Fruit fly (Drosophila melanogaster): ENCODE measurements around the gene Coq8.

Coq8 gene

dm6 chrX:12917177-12917576, 16.3 kb upstream of the Coq8 start, which contains the start of gene fne:
Gene fne (plus strand): TSS chrX:12917477.
- no peak for TF ChIP-seq pan (optimal IDR thresholded peaks at IDR 0.05)
- TF ChIP-seq EcR (GFP tag; optimal IDR thresholded peaks at IDR 0.05), result no peak
- TF ChIP-seq psq (optimal IDR thresholded peaks at IDR 0.05), result no peak
- TF ChIP-seq Dll (optimal IDR thresholded peaks at IDR 0.05), result no peak
- no peak for TF ChIP-seq usp (GFP tag; optimal IDR thresholded peaks at IDR 0.05)
- TF ChIP-seq CG8478 (optimal IDR thresholded peaks at IDR 0.05), result no peak

dm6 chrX:12913729-12914128, 12.8 kb upstream of the Coq8 start:
- no peak for TF ChIP-seq psq (optimal IDR thresholded peaks at IDR 0.05)
- TF ChIP-seq usp (GFP tag; optimal IDR thresholded peaks at IDR 0.05), result no peak
- no peak for TF ChIP-seq EcR (GFP tag; optimal IDR thresholded peaks at IDR 0.05)
- no peak for TF ChIP-seq Dll (optimal IDR thresholded peaks at IDR 0.05)
- no peak for TF ChIP-seq CG8478 (optimal IDR thresholded peaks at IDR 0.05)
- no peak for TF ChIP-seq pan (optimal IDR thresholded peaks at IDR 0.05)

- TF ChIP-seq psq (optimal IDR thresholded peaks at IDR 0.05) (no peak), EcR (GFP tag; optimal IDR thresholded peaks at IDR 0.05) (no peak), pan (optimal IDR thresholded peaks at IDR 0.05) (no peak)
Measured at dm6 chrX:12909577-12910426, 8.9 kb upstream of the Coq8 start, which contains the start of the genes Brms1 and CG4645. Gene Brms1 (minus strand): TSS chrX:12909622. Gene CG4645 (plus strand): TSS chrX:12909953.

DNA sequence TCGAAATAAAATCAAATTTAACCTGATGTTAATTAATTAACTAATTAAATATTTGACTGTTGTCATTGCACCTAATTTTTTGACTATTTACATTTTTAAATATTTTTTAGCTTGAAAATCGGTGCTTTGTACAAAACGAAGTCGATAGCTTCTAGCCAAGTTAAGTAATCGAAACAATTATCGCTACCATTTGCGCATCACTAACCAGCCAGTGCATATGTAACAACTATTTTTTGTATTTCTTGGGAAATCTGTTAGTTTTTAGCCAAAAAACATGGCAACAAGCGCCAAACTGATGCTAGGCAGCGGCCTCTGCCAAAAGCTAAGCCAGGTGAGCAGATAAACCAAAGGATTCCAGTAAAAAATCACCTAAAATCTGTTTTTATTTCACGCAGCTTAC, 6.0 kb upstream of the Coq8 start, which contains the start of gene mRpL49:
Gene mRpL49, plus strand, starts transcription at position 192 of the 400 bp plus-strand sequence.
- TF ChIP-seq usp (GFP tag; optimal IDR thresholded peaks at IDR 0.05) (no peak), EcR (GFP tag; optimal IDR thresholded peaks at IDR 0.05) (no peak), CG8478 (optimal IDR thresholded peaks at IDR 0.05) (no peak)

DNA sequence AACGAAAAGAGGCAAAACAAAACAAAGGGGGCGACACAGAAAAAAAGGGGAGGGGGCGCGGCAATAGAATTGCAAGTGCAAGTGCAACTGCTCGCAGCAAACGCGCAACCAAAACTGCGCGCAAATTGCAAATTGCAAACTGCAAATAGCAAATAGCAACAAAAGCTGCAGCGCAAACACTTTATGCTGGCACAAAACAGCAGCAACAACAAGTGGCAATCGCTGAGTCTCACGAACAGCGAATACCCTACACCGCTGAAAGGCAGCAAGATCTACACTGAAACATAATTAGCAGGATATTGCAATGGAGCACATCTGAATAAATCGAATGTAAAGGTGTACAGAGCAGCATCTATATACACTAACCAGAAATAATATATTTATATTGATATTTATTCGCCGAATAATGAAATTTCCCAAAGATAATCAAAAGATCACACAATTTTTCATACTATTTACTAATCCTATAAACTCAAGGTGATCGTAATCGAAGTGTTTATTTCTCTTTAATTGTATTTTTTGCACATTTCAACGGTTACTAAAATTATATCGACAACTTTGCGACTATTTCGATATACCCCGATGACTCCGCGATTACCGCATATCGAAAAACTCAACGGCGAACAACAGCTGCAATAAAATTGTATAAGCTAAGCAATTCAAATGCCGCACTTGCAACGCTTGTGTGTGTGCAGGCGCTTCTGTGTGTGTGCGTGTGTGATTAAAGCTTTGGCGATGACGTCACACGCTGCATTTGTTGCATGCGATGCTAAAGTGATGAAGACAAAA, 5.2 kb upstream of the Coq8 start, which contains the start of gene CG4404:
Gene CG4404, minus strand, starts transcription at position 118 of the 789 bp plus-strand sequence.
- TF ChIP-seq usp (GFP tag; optimal IDR thresholded peaks at IDR 0.05) (no peak), psq (optimal IDR thresholded peaks at IDR 0.05) (no peak), EcR (GFP tag; optimal IDR thresholded peaks at IDR 0.05) (no peak), CG8478 (optimal IDR thresholded peaks at IDR 0.05) (no peak), pan (optimal IDR thresholded peaks at IDR 0.05) (no peak), Dll (optimal IDR thresholded peaks at IDR 0.05) (no peak)

DNA sequence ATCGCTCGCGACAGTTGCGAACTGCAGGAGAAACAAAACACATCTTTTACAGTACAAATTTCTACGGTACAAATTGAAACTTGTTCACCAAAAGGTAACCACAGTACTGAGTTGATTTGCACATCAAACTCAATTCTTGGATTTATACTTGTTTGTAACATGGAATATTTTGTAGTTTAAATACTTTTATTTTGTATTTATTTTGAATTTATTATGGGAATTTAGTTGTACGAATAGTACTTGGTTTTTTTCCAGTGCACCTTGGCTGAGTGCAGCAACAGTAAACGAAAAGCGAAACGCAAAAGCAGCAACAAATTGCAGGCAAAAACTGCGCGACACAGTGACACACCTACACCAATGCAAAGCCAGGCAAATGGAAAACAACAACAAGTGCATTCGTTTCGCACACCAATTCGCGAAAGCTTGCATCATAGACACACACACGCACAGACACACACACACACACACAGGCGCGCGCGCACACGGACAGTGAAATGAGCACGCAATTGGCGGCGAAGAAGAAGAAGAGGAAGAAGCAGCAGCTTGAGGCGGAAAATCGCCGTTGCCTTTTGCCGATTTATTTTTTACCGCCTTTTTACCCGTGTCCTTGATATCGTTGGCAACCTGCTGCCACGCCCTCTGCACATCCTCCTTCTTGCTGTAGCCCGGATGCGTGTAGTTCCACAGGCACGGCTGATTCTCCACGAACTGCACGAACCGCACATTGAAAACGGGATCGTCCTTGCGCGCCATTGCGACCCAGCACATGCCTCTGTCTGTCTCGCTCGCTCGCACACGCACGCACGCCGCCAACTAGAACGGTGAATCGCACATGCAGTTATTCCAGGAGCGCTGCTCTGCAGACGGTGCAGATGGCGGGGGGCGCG, 4.3 kb upstream of the Coq8 start:
- TF ChIP-seq Dll (optimal IDR thresholded peaks at IDR 0.05), result peak; percentile 44
- TF ChIP-seq psq (optimal IDR thresholded peaks at IDR 0.05), result no peak

dm6 chrX:12903099-12903616, 2.2 kb upstream of the Coq8 start, which contains the start of gene Flad1:
Gene Flad1 (minus strand): TSS chrX:12903516.
- TF ChIP-seq usp (GFP tag; optimal IDR thresholded peaks at IDR 0.05) (no peak), Dll (optimal IDR thresholded peaks at IDR 0.05) (no peak), CG8478 (optimal IDR thresholded peaks at IDR 0.05) (no peak), psq (optimal IDR thresholded peaks at IDR 0.05) (no peak), pan (optimal IDR thresholded peaks at IDR 0.05) (no peak), EcR (GFP tag; optimal IDR thresholded peaks at IDR 0.05) (no peak)

- TF ChIP-seq usp (GFP tag; optimal IDR thresholded peaks at IDR 0.05) (no peak), psq (optimal IDR thresholded peaks at IDR 0.05) (no peak), CG8478 (optimal IDR thresholded peaks at IDR 0.05) (no peak), Dll (optimal IDR thresholded peaks at IDR 0.05) (no peak), pan (optimal IDR thresholded peaks at IDR 0.05) (no peak), EcR (GFP tag; optimal IDR thresholded peaks at IDR 0.05) (no peak)
Measured at dm6 chrX:12898569-12898968, 2.3 kb downstream of the Coq8 start, which contains the start of gene CG32650. Gene CG32650 (minus strand): TSS chrX:12898669.

DNA sequence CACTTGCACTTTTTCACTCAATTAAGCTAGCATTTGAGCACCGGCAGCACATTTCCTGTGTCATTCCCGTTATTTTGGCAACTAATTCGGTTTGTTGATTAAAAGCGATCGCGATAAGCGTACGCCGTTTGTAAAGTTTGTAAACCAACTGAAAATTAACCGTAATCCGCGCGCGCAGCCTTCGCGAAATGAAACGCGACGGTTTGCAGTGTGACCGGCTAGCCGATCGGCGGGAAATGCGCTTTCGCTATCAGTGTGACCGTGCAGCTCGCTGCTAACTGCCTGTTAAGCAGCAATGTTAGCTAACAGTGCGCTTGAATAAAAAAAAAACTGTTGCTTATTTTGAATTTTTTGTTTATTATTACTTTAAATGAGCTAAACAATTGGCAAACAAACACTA, 3.8 kb downstream of the Coq8 start, which contains the start of gene Pde9:
Gene Pde9, minus strand, starts transcription at position 178 of the 400 bp plus-strand sequence.
- no peak for TF ChIP-seq EcR (GFP tag; optimal IDR thresholded peaks at IDR 0.05)

dm6 chrX:12896393-12896792, 4.5 kb downstream of the Coq8 start:
- no peak for TF ChIP-seq Dll (optimal IDR thresholded peaks at IDR 0.05)
- TF ChIP-seq EcR (GFP tag; optimal IDR thresholded peaks at IDR 0.05), result no peak
- TF ChIP-seq usp (GFP tag; optimal IDR thresholded peaks at IDR 0.05), result no peak
- no peak for TF ChIP-seq pan (optimal IDR thresholded peaks at IDR 0.05)
- no peak for TF ChIP-seq psq (optimal IDR thresholded peaks at IDR 0.05)
- TF ChIP-seq CG8478 (optimal IDR thresholded peaks at IDR 0.05), result no peak

dm6 chrX:12895114-12895723, 5.7 kb downstream of the Coq8 start:
- TF ChIP-seq Dll (optimal IDR thresholded peaks at IDR 0.05) (no peak), pan (optimal IDR thresholded peaks at IDR 0.05) (no peak), EcR (GFP tag; optimal IDR thresholded peaks at IDR 0.05) (no peak), psq (optimal IDR thresholded peaks at IDR 0.05) (no peak), CG8478 (optimal IDR thresholded peaks at IDR 0.05) (no peak), usp (GFP tag; optimal IDR thresholded peaks at IDR 0.05) (no peak)

All from whole organism.